Worm (Caenorhabditis elegans) whole organism, L2 larva: Measurements from ENCODE around the gene spl-3.
A peak's percentile ranks its signal among the peaks of the same experiment; 100 is the strongest.

Experiments used
- C34F6.9 ChIP-seq: fragments of 150-350 bp; optimal IDR thresholded peaks from 2 replicates; lab custom pipeline; 2014; ENCODE audit warnings: missing biosample characterization, missing genetic modification characterization
- F13H6.1 ChIP-seq: sonication (generic microtip); optimal IDR thresholded peaks from 2 replicates; lab custom pipeline; 2016; ENCODE audit warnings: missing genetic modification characterization, missing compliant biosample characterization
- R02D3.7 ChIP-seq: fragments of 150-350 bp; optimal IDR thresholded peaks from 2 replicates; lab custom pipeline; 2014; ENCODE audit warnings: missing biosample characterization, missing genetic modification characterization
- ZK546.5 ChIP-seq: sonication (generic microtip); optimal IDR thresholded peaks from 2 replicates; lab custom pipeline; 2017; ENCODE audit warnings: missing biosample characterization, missing genetic modification characterization
- alr-1 ChIP-seq: fragments of 150-350 bp; optimal IDR thresholded peaks from 2 replicates; lab custom pipeline; 2014; ENCODE audit warnings: missing biosample characterization, missing genetic modification characterization
- aly-2 ChIP-seq: fragments of 150-350 bp; optimal IDR thresholded peaks from 2 replicates; lab custom pipeline; 2014; ENCODE audit warnings: missing biosample characterization, missing genetic modification characterization
- ama-1 ChIP-seq: fragments of 150-350 bp; optimal IDR thresholded peaks from 2 replicates; lab custom pipeline; 2018; ENCODE audit warnings: inconsistent platforms
- blmp-1 ChIP-seq: sonication (generic microtip); optimal IDR thresholded peaks from 2 replicates; lab custom pipeline; 2017; ENCODE audit warnings: missing genetic modification characterization, mild to moderate bottlenecking, missing compliant biosample characterization, antibody characterized with exemption, moderate library complexity; ENCODE audit not compliant: insufficient read depth
- ceh-16 ChIP-seq: fragments of 150-350 bp; optimal IDR thresholded peaks from 2 replicates; lab custom pipeline; 2014; ENCODE audit warnings: missing biosample characterization, missing genetic modification characterization
- ceh-82 ChIP-seq: fragments of 150-350 bp; optimal IDR thresholded peaks from 2 replicates; lab custom pipeline; 2014; ENCODE audit warnings: missing biosample characterization, missing genetic modification characterization
- crh-2 ChIP-seq: sonication (generic microtip); optimal IDR thresholded peaks from 2 replicates; lab custom pipeline; 2017; ENCODE audit warnings: missing biosample characterization, missing genetic modification characterization
- dmd-4 ChIP-seq: sonication (generic microtip); optimal IDR thresholded peaks from 2 replicates; lab custom pipeline; 2017; ENCODE audit warnings: missing biosample characterization, missing genetic modification characterization
- elt-1 ChIP-seq: fragments of 150-350 bp; optimal IDR thresholded peaks from 2 replicates; lab custom pipeline; 2014; ENCODE audit warnings: missing biosample characterization, missing genetic modification characterization
- elt-3 ChIP-seq: sonication (generic microtip); optimal IDR thresholded peaks from 2 replicates; lab custom pipeline; 2017; ENCODE audit warnings: missing biosample characterization, missing genetic modification characterization
- fos-1 ChIP-seq: fragments of 150-350 bp; optimal IDR thresholded peaks from 2 replicates; lab custom pipeline; 2014; ENCODE audit warnings: missing biosample characterization, missing genetic modification characterization
- gmeb-1 ChIP-seq: fragments of 150-350 bp; optimal IDR thresholded peaks from 2 replicates; lab custom pipeline; 2014; ENCODE audit warnings: missing biosample characterization, missing genetic modification characterization
- lin-11 ChIP-seq: fragments of 150-350 bp; sonication (generic microtip); optimal IDR thresholded peaks from 2 replicates; lab custom pipeline; 2014; ENCODE audit warnings: missing biosample characterization, missing genetic modification characterization, inconsistent platforms, mixed read lengths
- lin-39 ChIP-seq: fragments of 150-350 bp; optimal IDR thresholded peaks from 2 replicates; lab custom pipeline; 2014; ENCODE audit warnings: missing biosample characterization, missing genetic modification reagents, missing genetic modification characterization
- lsy-2 ChIP-seq, 2 experiments: fragments of 150-350 bp in 1 of 2; sonication (generic microtip) in 1 of 2; optimal IDR thresholded peaks; 2 replicates each; lab custom pipeline; 2014 to 2017; ENCODE audit warnings: missing biosample characterization in 2 of 2, missing genetic modification characterization in 2 of 2
- mab-5 ChIP-seq: fragments of 150-350 bp; optimal IDR thresholded peaks from 2 replicates; lab custom pipeline; 2014; ENCODE audit warnings: missing biosample characterization, missing genetic modification characterization
- mbf-1 ChIP-seq: sonication (generic microtip); optimal IDR thresholded peaks from 2 replicates; lab custom pipeline; 2017; ENCODE audit warnings: missing biosample characterization, missing genetic modification characterization
- mdl-1 ChIP-seq, 2 experiments: fragments of 150-350 bp in 1 of 2; sonication (generic microtip) in 1 of 2; optimal IDR thresholded peaks; 2 replicates each; lab custom pipeline; 2017; ENCODE audit warnings: missing biosample characterization in 2 of 2, missing genetic modification characterization in 2 of 2
- nhr-10 ChIP-seq: sonication (generic microtip); optimal IDR thresholded peaks from 2 replicates; lab custom pipeline; 2017; ENCODE audit warnings: missing biosample characterization, missing genetic modification characterization
- nhr-11 ChIP-seq: fragments of 150-350 bp; optimal IDR thresholded peaks from 2 replicates; lab custom pipeline; 2014; ENCODE audit warnings: missing biosample characterization, missing genetic modification characterization
- nhr-12 ChIP-seq: fragments of 150-350 bp; optimal IDR thresholded peaks from 2 replicates; lab custom pipeline; 2014; ENCODE audit warnings: missing biosample characterization, missing genetic modification characterization
- nhr-129 ChIP-seq: fragments of 150-350 bp; optimal IDR thresholded peaks from 2 replicates; lab custom pipeline; 2014; ENCODE audit warnings: missing biosample characterization, missing genetic modification characterization
- nhr-25 ChIP-seq: fragments of 150-350 bp; sonication (generic microtip); optimal IDR thresholded peaks from 3 replicates; lab custom pipeline; 2014; ENCODE audit warnings: missing biosample characterization, missing genetic modification characterization
- nhr-6 ChIP-seq: fragments of 150-350 bp; optimal IDR thresholded peaks from 2 replicates; lab custom pipeline; 2014; ENCODE audit warnings: missing biosample characterization, missing genetic modification characterization
- sem-4 ChIP-seq: fragments of 150-350 bp; optimal IDR thresholded peaks from 2 replicates; lab custom pipeline; 2014; ENCODE audit warnings: missing biosample characterization, missing genetic modification reagents, missing genetic modification characterization
- skn-1 ChIP-seq: sonication (generic microtip); optimal IDR thresholded peaks from 2 replicates; lab custom pipeline; 2017; ENCODE audit warnings: missing biosample characterization, missing genetic modification characterization
- sma-9 ChIP-seq, 2 experiments: fragments of 150-350 bp in 1 of 2; sonication (generic microtip) in 1 of 2; optimal IDR thresholded peaks; 2 replicates each; lab custom pipeline; 2014 to 2016; ENCODE audit warnings: missing genetic modification characterization in 2 of 2, mild to moderate bottlenecking in 1 of 2, missing biosample characterization in 1 of 2, missing compliant biosample characterization in 1 of 2, missing genetic modification reagents in 1 of 2, moderate library complexity in 1 of 2
- snpc-4 ChIP-seq: fragments of 150-350 bp; optimal IDR thresholded peaks from 2 replicates; lab custom pipeline; 2014; ENCODE audit warnings: missing biosample characterization, missing genetic modification characterization
- unc-55 ChIP-seq: fragments of 150-350 bp; sonication (generic microtip); optimal IDR thresholded peaks from 3 replicates; lab custom pipeline; 2014; ENCODE audit warnings: missing biosample characterization, missing genetic modification reagents, missing genetic modification characterization
- unc-62 ChIP-seq: fragments of 150-350 bp; optimal IDR thresholded peaks from 2 replicates; lab custom pipeline; 2014; ENCODE audit warnings: missing biosample characterization, missing genetic modification reagents, missing genetic modification characterization
- zag-1 ChIP-seq: fragments of 150-350 bp; optimal IDR thresholded peaks from 2 replicates; lab custom pipeline; 2014; ENCODE audit warnings: missing biosample characterization, missing genetic modification characterization
- ztf-1 ChIP-seq: fragments of 200-800 bp; sonication (Bioruptor generic); conservative IDR thresholded peaks from 2 replicates; pipeline ENCODE4 v1.3.6; 2022; ENCODE audit warnings: missing genetic modification characterization, missing compliant biosample characterization
- ztf-11 ChIP-seq: sonication (generic microtip); optimal IDR thresholded peaks from 2 replicates; lab custom pipeline; 2017; ENCODE audit warnings: missing biosample characterization, missing genetic modification characterization
- ztf-4 ChIP-seq: fragments of 150-350 bp; optimal IDR thresholded peaks from 2 replicates; lab custom pipeline; 2014; ENCODE audit warnings: missing biosample characterization, missing genetic modification characterization

spl-3 gene

DNA sequence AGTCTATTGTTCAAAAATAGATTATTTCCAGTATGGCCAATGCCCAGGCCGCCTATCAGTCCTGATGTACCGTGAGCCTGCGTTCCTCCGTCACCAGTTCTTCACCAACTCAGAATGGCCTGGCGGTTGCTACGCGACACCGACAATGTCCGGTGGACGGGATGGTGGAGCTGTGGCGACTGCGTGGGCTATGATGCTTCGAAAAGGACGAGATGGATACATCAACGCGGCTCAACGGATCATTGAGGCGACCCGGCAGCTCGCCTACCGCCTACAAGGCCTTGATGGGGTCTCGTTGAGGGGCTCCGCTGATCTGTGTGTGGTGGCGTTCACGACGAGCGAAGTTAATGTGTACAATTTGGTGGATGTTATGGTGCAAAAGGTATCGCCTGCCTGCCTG lies 6.6 kb downstream of the spl-3 start:
- TF ChIP-seq R02D3.7 (no peak), mbf-1 (tag; lab: Kevin White, UChicago) (no peak), ztf-1 (no peak)

DNA sequence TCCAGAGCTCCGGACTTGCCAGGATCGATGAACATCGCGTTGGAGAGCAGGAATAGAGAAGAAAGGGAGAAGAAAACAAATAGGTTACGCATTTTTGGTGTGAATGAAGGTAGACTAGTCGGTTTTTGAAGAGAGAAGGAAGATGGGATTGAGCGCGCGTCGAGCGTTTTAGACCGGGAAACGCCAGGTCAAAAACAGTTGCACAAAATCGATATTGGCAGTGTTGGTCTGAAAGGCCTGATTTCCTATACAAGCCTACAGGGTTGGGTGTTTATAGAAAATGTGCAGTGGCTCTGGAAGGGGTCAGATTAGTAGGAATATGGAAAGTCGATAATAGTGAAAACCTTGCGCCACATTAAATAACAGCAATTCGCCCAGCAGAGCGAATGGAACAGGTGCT lies 12.0 kb downstream of the spl-3 start, which contains the start of gene dsl-2:
Gene dsl-2, minus strand, starts transcription at position 101 of the 400 bp plus-strand sequence.
- TF ChIP-seq F13H6.1 (tag; lab: Kevin White, UChicago) (no peak), nhr-12 (tag; lab: Kevin White, UChicago) (no peak)

DNA sequence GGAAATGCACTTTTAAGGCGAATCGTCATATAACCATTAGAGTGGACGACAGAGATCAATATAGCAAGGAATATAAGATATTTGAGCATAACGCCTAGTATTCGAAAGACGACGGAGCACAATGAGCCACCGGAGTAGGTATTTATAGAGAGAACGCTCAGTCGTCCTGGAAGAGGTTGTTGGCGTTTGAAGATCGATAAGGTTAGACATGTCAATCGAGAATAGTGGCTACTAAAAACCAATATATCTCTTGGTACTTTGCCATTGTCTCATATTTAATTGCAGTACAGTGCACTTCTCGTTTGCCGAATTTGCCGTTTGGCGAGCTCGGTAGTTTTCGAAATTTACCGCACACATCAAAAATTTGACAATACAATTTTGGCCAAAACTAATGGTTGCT lies 15.1 kb downstream of the spl-3 start, which contains the start of gene dsl-1:
Gene dsl-1, minus strand, starts transcription at position 101 of the 400 bp plus-strand sequence.
- TF ChIP-seq blmp-1 (tag; lab: Kevin White, UChicago) (no peak), ceh-16 (tag; lab: Kevin White, UChicago) (no peak), nhr-11 (no peak)

DNA sequence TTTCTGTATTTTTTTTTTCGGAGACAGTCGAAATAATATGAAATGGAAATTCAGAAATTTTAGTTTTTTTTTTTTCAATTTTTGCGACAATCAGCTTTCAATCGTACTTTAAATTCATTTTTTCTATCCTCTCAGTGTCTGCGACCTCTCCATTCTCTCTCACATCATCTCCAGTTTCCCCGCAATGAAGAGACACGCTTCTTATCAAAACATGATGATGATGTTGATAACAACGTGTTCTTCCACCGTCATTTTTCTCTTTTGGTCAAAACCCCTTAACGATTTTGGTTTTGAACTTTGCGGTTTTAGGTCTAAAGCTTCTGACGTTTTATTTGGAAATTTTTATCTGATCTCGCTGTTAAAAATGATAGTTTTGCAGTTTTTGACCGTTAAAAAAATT lies 16.5 kb downstream of the spl-3 start:
- no peak for TF ChIP-seq lin-11 (tag; lab: Kevin White, UChicago)
- no peak for TF ChIP-seq dmd-4
- no peak for TF ChIP-seq lin-39 (tag; lab: Kevin White, UChicago)
- TF ChIP-seq F13H6.1 (tag; lab: Kevin White, UChicago) = no peak
- TF ChIP-seq fos-1 (tag; lab: Kevin White, UChicago) = no peak
- TF ChIP-seq, all 48 proteins: peak for 0

DNA sequence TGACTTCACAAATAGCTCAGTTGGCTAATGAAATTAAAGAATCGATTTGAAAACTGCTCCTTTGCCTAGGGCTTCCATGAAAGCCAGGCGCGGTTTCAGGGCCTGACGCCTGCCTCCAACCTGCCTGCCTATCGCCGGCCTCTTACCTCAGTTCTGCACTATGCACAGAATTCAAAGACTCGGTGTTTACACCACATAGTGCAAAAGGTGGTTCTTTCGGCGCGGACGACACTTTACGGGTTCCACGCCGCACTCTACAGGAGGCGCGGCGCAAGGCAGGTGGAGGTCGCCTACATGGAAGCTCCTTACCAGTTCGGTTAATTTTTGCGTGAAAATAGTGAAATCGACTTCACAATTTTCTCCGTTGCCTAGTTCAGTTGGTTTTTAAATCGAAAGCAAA lies 16.9 kb downstream of the spl-3 start:
- TF ChIP-seq zag-1 (no peak), alr-1 (tag; lab: Kevin White, UChicago) (no peak), ztf-4 (tag; lab: Kevin White, UChicago) (no peak), ceh-82 (tag; lab: Kevin White, UChicago) (no peak), elt-3 (no peak), nhr-129 (tag; lab: Kevin White, UChicago) (no peak), lin-39 (tag; lab: Kevin White, UChicago) (no peak), ztf-11 (no peak), unc-62 (GFP tag; lab: Kevin White, UChicago) (no peak), R02D3.7 (no peak), ZK546.5 (tag; lab: Kevin White, UChicago) (no peak), crh-2 (tag; lab: Kevin White, UChicago) (no peak), ztf-1 (no peak)

DNA sequence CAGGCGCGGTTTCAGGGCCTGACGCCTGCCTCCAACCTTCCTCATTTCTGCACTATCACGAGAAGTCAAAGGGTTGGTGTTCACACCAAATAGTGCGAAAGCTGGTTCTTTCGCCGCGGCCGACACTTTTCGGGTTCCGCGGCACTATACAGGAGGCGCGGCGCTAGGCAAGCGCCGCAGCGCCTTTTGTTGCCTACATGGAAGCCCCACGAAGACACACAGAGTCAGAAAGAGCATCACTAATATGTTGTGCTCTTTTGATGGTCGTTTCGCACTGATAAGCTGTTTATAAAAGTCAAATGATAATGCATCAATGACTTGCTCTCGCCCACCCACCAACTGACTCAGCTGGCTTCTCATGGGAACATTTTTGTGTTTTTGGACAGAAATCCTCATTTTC lies 19.0 kb downstream of the spl-3 start:
- TF ChIP-seq fos-1 (tag; lab: Kevin White, UChicago) = peak; percentile 78
- TF ChIP-seq zag-1 = no peak
- no peak for TF ChIP-seq alr-1 (tag; lab: Kevin White, UChicago)
- TF ChIP-seq aly-2 (tag; lab: Kevin White, UChicago) = no peak
- no peak for TF ChIP-seq nhr-6 (tag; lab: Kevin White, UChicago)
- TF ChIP-seq R02D3.7 = no peak
- TF ChIP-seq snpc-4 (tag; lab: Kevin White, UChicago) = peak; percentile 62
- no peak for TF ChIP-seq mab-5 (tag; lab: Kevin White, UChicago)
- no peak for TF ChIP-seq elt-1 (tag; lab: Kevin White, UChicago)
- no peak for TF ChIP-seq ceh-82 (tag; lab: Kevin White, UChicago)

DNA sequence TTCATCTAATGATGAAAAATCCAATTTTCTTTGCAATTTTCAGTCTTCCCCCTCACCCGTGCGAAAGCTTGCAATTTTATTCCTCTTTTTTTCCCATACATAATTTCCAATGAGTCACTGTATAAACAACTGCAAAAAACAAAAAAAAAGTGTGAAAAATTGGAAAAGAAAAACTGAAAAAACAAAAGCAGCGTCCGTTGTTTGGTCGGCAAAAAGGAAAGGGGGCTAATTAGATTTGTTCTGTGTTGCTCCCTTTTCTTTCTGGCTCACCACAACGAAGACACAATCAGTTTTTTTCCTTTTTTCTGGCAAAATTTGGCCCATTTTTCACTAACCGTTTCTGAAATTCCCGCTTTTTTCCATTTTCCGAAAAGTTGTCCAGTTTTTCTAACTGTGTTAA lies 19.5 kb downstream of the spl-3 start:
- no peak for TF ChIP-seq mab-5 (tag; lab: Kevin White, UChicago)
- TF ChIP-seq gmeb-1 (tag; lab: Kevin White, UChicago) = no peak
- TF ChIP-seq lsy-2 (tag; optimal IDR thresholded peaks at IDR 0.05; lab: Kevin White, UChicago) = no peak
- TF ChIP-seq nhr-10 = no peak

DNA sequence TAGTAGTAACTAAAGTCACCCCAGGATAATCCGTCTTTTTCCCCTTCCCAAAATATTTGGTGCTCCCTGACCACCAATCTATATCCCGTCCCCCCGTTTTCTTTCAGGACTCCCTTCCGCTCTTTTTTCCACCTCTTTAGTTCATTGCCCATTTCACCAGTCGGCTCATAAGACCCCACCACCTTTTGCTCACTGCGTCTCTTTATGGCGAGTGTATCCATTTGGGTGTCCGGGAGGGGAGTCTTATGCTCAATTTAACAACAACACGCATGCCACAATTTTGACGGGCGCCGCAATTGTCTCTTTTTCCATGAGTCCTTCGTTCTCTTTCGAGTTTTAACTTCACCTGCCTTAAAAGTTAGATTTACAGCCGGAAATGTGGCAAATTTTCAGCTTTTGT lies 20.3 kb downstream of the spl-3 start:
- TF ChIP-seq unc-62 (GFP tag; lab: Kevin White, UChicago) = no peak
- TF ChIP-seq nhr-25 = no peak
- no peak for TF ChIP-seq fos-1 (tag; lab: Kevin White, UChicago)
- no peak for TF ChIP-seq sma-9 (GFP tag; optimal IDR thresholded peaks at IDR 0.05; lab: Kevin White, UChicago)
- no peak for TF ChIP-seq sma-9 (tag; optimal IDR thresholded peaks at IDR 0.05; lab: Kevin White, UChicago)
- no peak for TF ChIP-seq ama-1 (lab: Kevin White, UChicago)
- no peak for TF ChIP-seq F13H6.1 (tag; lab: Kevin White, UChicago)
- no peak for TF ChIP-seq lin-39 (tag; lab: Kevin White, UChicago)
- TF ChIP-seq nhr-129 (tag; lab: Kevin White, UChicago) = peak; percentile 38
- TF ChIP-seq unc-55 = peak; percentile 38
- TF ChIP-seq lin-11 (tag; lab: Kevin White, UChicago) = peak; percentile 49
- TF ChIP-seq sem-4 = no peak
- TF ChIP-seq skn-1 = no peak
- no peak for TF ChIP-seq alr-1 (tag; lab: Kevin White, UChicago)
- TF ChIP-seq C34F6.9 (tag; lab: Kevin White, UChicago) = peak; percentile 38
- no peak for TF ChIP-seq gmeb-1 (tag; lab: Kevin White, UChicago)
- no peak for TF ChIP-seq snpc-4 (tag; lab: Kevin White, UChicago)
- TF ChIP-seq lsy-2 (tag; optimal IDR thresholded peaks at IDR 0.05; lab: Kevin White, UChicago) = peak in 1 of 2 experiments; percentile 31
- TF ChIP-seq mdl-1 (tag; optimal IDR thresholded peaks at IDR 0.05; lab: Kevin White, UChicago) = no peak
- TF ChIP-seq mbf-1 (tag; lab: Kevin White, UChicago) = no peak
- no peak for TF ChIP-seq ztf-11
- TF ChIP-seq crh-2 (tag; lab: Kevin White, UChicago) = no peak
